Worm (Caenorhabditis elegans) whole organism, L2 larva: ENCODE results near the gene pqn-82.

ENCODE experiments used
- C34F6.9 ChIP-seq: fragments of 150-350 bp; optimal IDR thresholded peaks from 2 replicates; lab custom pipeline; 2014; ENCODE audit warnings: missing biosample characterization, missing genetic modification characterization
- F13H6.1 ChIP-seq: sonication (generic microtip); optimal IDR thresholded peaks from 2 replicates; lab custom pipeline; 2016; ENCODE audit warnings: missing genetic modification characterization, missing compliant biosample characterization
- R02D3.7 ChIP-seq: fragments of 150-350 bp; optimal IDR thresholded peaks from 2 replicates; lab custom pipeline; 2014; ENCODE audit warnings: missing biosample characterization, missing genetic modification characterization
- Y55F3AM.14 ChIP-seq: fragments of 200-800 bp; sonication (Bioruptor generic); optimal IDR thresholded peaks from 2 replicates; lab custom pipeline; 2018; ENCODE audit warnings: mild to moderate bottlenecking, missing genetic modification characterization, missing compliant biosample characterization
- ZK546.5 ChIP-seq: sonication (generic microtip); optimal IDR thresholded peaks from 2 replicates; lab custom pipeline; 2017; ENCODE audit warnings: missing biosample characterization, missing genetic modification characterization
- alr-1 ChIP-seq: fragments of 150-350 bp; optimal IDR thresholded peaks from 2 replicates; lab custom pipeline; 2014; ENCODE audit warnings: missing biosample characterization, missing genetic modification characterization
- aly-2 ChIP-seq: fragments of 150-350 bp; optimal IDR thresholded peaks from 2 replicates; lab custom pipeline; 2014; ENCODE audit warnings: missing biosample characterization, missing genetic modification characterization
- blmp-1 ChIP-seq: sonication (generic microtip); optimal IDR thresholded peaks from 2 replicates; lab custom pipeline; 2017; ENCODE audit warnings: missing genetic modification characterization, mild to moderate bottlenecking, missing compliant biosample characterization, antibody characterized with exemption, moderate library complexity; ENCODE audit not compliant: insufficient read depth
- ceh-82 ChIP-seq: fragments of 150-350 bp; optimal IDR thresholded peaks from 2 replicates; lab custom pipeline; 2014; ENCODE audit warnings: missing biosample characterization, missing genetic modification characterization
- crh-2 ChIP-seq: sonication (generic microtip); optimal IDR thresholded peaks from 2 replicates; lab custom pipeline; 2017; ENCODE audit warnings: missing biosample characterization, missing genetic modification characterization
- dmd-4 ChIP-seq: sonication (generic microtip); optimal IDR thresholded peaks from 2 replicates; lab custom pipeline; 2017; ENCODE audit warnings: missing biosample characterization, missing genetic modification characterization
- egl-27 ChIP-seq: sonication (generic microtip); optimal IDR thresholded peaks from 3 replicates; lab custom pipeline; 2017; ENCODE audit warnings: missing biosample characterization, missing genetic modification reagents, missing genetic modification characterization
- elt-1 ChIP-seq: fragments of 150-350 bp; optimal IDR thresholded peaks from 2 replicates; lab custom pipeline; 2014; ENCODE audit warnings: missing biosample characterization, missing genetic modification characterization
- fos-1 ChIP-seq: fragments of 150-350 bp; optimal IDR thresholded peaks from 2 replicates; lab custom pipeline; 2014; ENCODE audit warnings: missing biosample characterization, missing genetic modification characterization
- gmeb-1 ChIP-seq: fragments of 150-350 bp; optimal IDR thresholded peaks from 2 replicates; lab custom pipeline; 2014; ENCODE audit warnings: missing biosample characterization, missing genetic modification characterization
- lin-11 ChIP-seq: fragments of 150-350 bp; sonication (generic microtip); optimal IDR thresholded peaks from 2 replicates; lab custom pipeline; 2014; ENCODE audit warnings: missing biosample characterization, missing genetic modification characterization, inconsistent platforms, mixed read lengths
- lin-13 ChIP-seq: fragments of 150-350 bp; optimal IDR thresholded peaks from 2 replicates; lab custom pipeline; 2014; ENCODE audit warnings: missing biosample characterization, missing genetic modification reagents, missing genetic modification characterization
- lin-39 ChIP-seq: fragments of 150-350 bp; optimal IDR thresholded peaks from 2 replicates; lab custom pipeline; 2014; ENCODE audit warnings: missing biosample characterization, missing genetic modification reagents, missing genetic modification characterization
- lsy-2 ChIP-seq, 2 experiments: fragments of 150-350 bp in 1 of 2; sonication (generic microtip) in 1 of 2; optimal IDR thresholded peaks; 2 replicates each; lab custom pipeline; 2014 to 2017; ENCODE audit warnings: missing biosample characterization in 2 of 2, missing genetic modification characterization in 2 of 2
- mab-5 ChIP-seq: fragments of 150-350 bp; optimal IDR thresholded peaks from 2 replicates; lab custom pipeline; 2014; ENCODE audit warnings: missing biosample characterization, missing genetic modification characterization
- mbf-1 ChIP-seq: sonication (generic microtip); optimal IDR thresholded peaks from 2 replicates; lab custom pipeline; 2017; ENCODE audit warnings: missing biosample characterization, missing genetic modification characterization
- mdl-1 ChIP-seq, 2 experiments: fragments of 150-350 bp in 1 of 2; sonication (generic microtip) in 1 of 2; optimal IDR thresholded peaks; 2 replicates each; lab custom pipeline; 2017; ENCODE audit warnings: missing biosample characterization in 2 of 2, missing genetic modification characterization in 2 of 2
- nhr-12 ChIP-seq: fragments of 150-350 bp; optimal IDR thresholded peaks from 2 replicates; lab custom pipeline; 2014; ENCODE audit warnings: missing biosample characterization, missing genetic modification characterization
- nhr-129 ChIP-seq: fragments of 150-350 bp; optimal IDR thresholded peaks from 2 replicates; lab custom pipeline; 2014; ENCODE audit warnings: missing biosample characterization, missing genetic modification characterization
- nhr-25 ChIP-seq: fragments of 150-350 bp; sonication (generic microtip); optimal IDR thresholded peaks from 3 replicates; lab custom pipeline; 2014; ENCODE audit warnings: missing biosample characterization, missing genetic modification characterization
- nhr-6 ChIP-seq: fragments of 150-350 bp; optimal IDR thresholded peaks from 2 replicates; lab custom pipeline; 2014; ENCODE audit warnings: missing biosample characterization, missing genetic modification characterization
- nhr-77 ChIP-seq: fragments of 150-350 bp; optimal IDR thresholded peaks from 2 replicates; lab custom pipeline; 2014; ENCODE audit warnings: missing biosample characterization, missing genetic modification characterization
- peb-1 ChIP-seq: fragments of 150-350 bp; optimal IDR thresholded peaks from 2 replicates; lab custom pipeline; 2014; ENCODE audit warnings: missing biosample characterization, missing genetic modification characterization
- sem-4 ChIP-seq: fragments of 150-350 bp; optimal IDR thresholded peaks from 2 replicates; lab custom pipeline; 2014; ENCODE audit warnings: missing biosample characterization, missing genetic modification reagents, missing genetic modification characterization
- skn-1 ChIP-seq: sonication (generic microtip); optimal IDR thresholded peaks from 2 replicates; lab custom pipeline; 2017; ENCODE audit warnings: missing biosample characterization, missing genetic modification characterization
- sma-3 ChIP-seq: sonication (generic microtip); optimal IDR thresholded peaks from 2 replicates; lab custom pipeline; 2016; ENCODE audit warnings: missing genetic modification reagents, missing genetic modification characterization, missing compliant biosample characterization
- snpc-4 ChIP-seq: fragments of 150-350 bp; optimal IDR thresholded peaks from 2 replicates; lab custom pipeline; 2014; ENCODE audit warnings: missing biosample characterization, missing genetic modification characterization
- unc-55 ChIP-seq: fragments of 150-350 bp; sonication (generic microtip); optimal IDR thresholded peaks from 3 replicates; lab custom pipeline; 2014; ENCODE audit warnings: missing biosample characterization, missing genetic modification reagents, missing genetic modification characterization
- ztf-1 ChIP-seq: fragments of 200-800 bp; sonication (Bioruptor generic); conservative IDR thresholded peaks from 2 replicates; pipeline ENCODE4 v1.3.6; 2022; ENCODE audit warnings: missing genetic modification characterization, missing compliant biosample characterization
- ztf-4 ChIP-seq: fragments of 150-350 bp; optimal IDR thresholded peaks from 2 replicates; lab custom pipeline; 2014; ENCODE audit warnings: missing biosample characterization, missing genetic modification characterization

The pqn-82 gene

DNA sequence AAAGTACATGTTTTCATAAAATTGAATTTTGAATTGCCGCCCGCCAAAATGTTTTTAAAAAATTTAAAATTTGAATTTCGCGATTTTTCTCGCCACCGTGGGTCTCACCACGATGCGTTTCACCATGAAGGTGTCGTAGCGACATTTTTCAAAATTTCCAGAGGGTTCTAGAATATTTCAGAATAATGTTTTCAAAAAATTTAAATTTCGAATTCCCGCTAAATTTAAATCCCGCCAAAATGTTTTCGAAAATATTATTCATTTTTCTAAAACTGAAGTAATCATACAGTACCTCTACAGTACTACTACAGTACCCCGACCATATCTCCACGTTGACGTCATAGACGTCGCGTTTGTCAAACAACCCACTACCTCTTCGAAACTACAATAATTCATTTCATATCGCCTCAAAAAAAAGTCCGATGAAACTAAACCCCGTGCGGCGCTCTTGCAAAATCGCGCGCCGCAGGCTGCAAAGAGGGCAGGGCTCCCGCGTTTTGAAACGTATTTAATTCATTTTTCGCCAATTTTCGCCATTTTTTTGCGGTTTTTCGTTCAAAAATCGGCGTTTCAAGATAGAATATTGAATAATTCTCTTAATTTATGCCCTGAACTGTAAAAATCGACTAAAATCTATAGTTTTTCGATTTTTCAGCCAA is 24.5 kb upstream of the pqn-82 start, which contains the start of the genes pvf-1 and Y39A3CL.7:
TSS of gene pvf-1 (minus strand) at position 51 of the 659 bp plus-strand sequence.
TSS of gene Y39A3CL.7 (plus strand) at position 656 of the 659 bp plus-strand sequence.
- TF ChIP-seq F13H6.1 (peak; percentile 7), sem-4 (tag; lab: Kevin White, UChicago) (peak; percentile 20), sma-3 (GFP tag; lab: Kevin White, UChicago) (peak; percentile 39), gmeb-1 (peak; percentile 40), ztf-4 (tag; lab: Kevin White, UChicago) (no peak), nhr-129 (tag; lab: Kevin White, UChicago) (peak; percentile 23), elt-1 (no peak), mab-5 (tag; lab: Kevin White, UChicago) (no peak), dmd-4 (tag; lab: Kevin White, UChicago) (no peak), egl-27 (tag; lab: Kevin White, UChicago) (no peak), mbf-1 (no peak), unc-55 (GFP tag; lab: Kevin White, UChicago) (peak; percentile 34), ztf-1 (GFP tag; lab: Robert Waterston, UW) (no peak), lsy-2 (tag; optimal IDR thresholded peaks at IDR 0.05; lab: Kevin White, UChicago) (peak in 1 of 2 experiments; percentile 60), C34F6.9 (tag; lab: Kevin White, UChicago) (peak; percentile 36), skn-1 (tag; lab: Kevin White, UChicago) (no peak), peb-1 (no peak), nhr-6 (tag; lab: Kevin White, UChicago) (no peak), alr-1 (tag; lab: Kevin White, UChicago) (no peak), ZK546.5 (tag; lab: Kevin White, UChicago) (no peak), lin-13 (GFP tag; lab: Kevin White, UChicago) (peak; percentile 63), ceh-82 (tag; lab: Kevin White, UChicago) (no peak), R02D3.7 (tag; lab: Kevin White, UChicago) (no peak)

DNA sequence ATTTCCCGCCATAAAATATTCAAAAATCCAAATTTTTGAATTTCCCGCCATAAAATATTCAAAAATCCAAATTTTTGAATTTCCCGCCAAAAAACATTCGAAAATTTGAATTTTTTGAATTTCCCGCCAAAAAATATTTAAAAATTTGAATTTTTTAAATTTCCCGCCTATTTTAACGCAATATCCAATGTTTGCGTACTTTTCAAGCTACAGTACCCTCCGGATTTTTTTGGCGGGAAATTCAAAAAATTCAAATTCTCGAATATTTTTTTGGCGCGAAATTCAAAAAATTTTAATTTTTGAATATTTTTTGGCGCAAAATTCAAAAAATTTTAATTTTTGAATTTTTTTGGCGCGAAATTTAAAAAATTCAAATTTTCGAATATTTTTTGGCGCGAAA is 17.7 kb upstream of the pqn-82 start:
- TF ChIP-seq aly-2 (no peak), unc-55 (GFP tag; lab: Kevin White, UChicago) (no peak), mab-5 (tag; lab: Kevin White, UChicago) (no peak), snpc-4 (tag; lab: Kevin White, UChicago) (no peak), skn-1 (tag; lab: Kevin White, UChicago) (no peak), peb-1 (no peak), nhr-6 (tag; lab: Kevin White, UChicago) (no peak), mdl-1 (tag; optimal IDR thresholded peaks at IDR 0.05; lab: Kevin White, UChicago) (no peak), lin-39 (tag; lab: Kevin White, UChicago) (no peak), egl-27 (tag; lab: Kevin White, UChicago) (no peak), Y55F3AM.14 (no peak), fos-1 (tag; lab: Kevin White, UChicago) (no peak), nhr-129 (tag; lab: Kevin White, UChicago) (no peak), nhr-77 (tag; lab: Kevin White, UChicago) (no peak), nhr-25 (tag; lab: Kevin White, UChicago) (no peak), R02D3.7 (tag; lab: Kevin White, UChicago) (no peak), ztf-1 (GFP tag; lab: Robert Waterston, UW) (no peak)

DNA sequence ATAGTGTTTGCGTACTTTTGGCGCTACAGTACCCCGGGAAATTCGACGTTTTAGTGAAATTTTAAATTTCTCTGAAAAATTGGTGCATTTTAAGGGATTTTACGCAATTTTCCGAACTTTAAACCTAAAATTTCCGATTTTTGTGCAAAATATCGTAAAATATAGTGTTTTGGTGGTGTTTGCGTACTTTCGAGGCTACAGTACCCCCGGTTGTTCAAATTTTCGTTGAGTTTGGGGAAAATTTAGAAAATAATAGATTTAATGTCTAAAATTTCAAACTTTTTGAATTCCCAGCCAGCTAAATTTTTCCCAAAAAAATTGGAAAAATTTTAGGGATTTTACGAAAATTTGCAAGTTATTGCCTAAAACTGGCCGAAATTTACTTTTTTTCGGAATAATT is 16.4 kb upstream of the pqn-82 start:
- no peak for TF ChIP-seq mab-5 (tag; lab: Kevin White, UChicago)
- TF ChIP-seq unc-55 (GFP tag; lab: Kevin White, UChicago): no peak
- TF ChIP-seq nhr-12 (tag; lab: Kevin White, UChicago): no peak
- no peak for TF ChIP-seq Y55F3AM.14
- no peak for TF ChIP-seq nhr-25 (tag; lab: Kevin White, UChicago)
- no peak for TF ChIP-seq lsy-2 (tag; optimal IDR thresholded peaks at IDR 0.05; lab: Kevin White, UChicago)
- no peak for TF ChIP-seq crh-2 (tag; lab: Kevin White, UChicago)
- TF ChIP-seq nhr-6 (tag; lab: Kevin White, UChicago): no peak
- TF ChIP-seq lin-11 (tag; lab: Kevin White, UChicago): no peak
- no peak for TF ChIP-seq gmeb-1
- TF ChIP-seq lin-39 (tag; lab: Kevin White, UChicago): no peak
- no peak for TF ChIP-seq lin-13 (GFP tag; lab: Kevin White, UChicago)
- no peak for TF ChIP-seq blmp-1 (tag; lab: Kevin White, UChicago)
- no peak for TF ChIP-seq R02D3.7 (tag; lab: Kevin White, UChicago)
- TF ChIP-seq, all 48 proteins: peak for 0
